Worm (Caenorhabditis elegans): ENCODE measurements around the gene nhr-166.

Gene nhr-166

ce11 chrII:3879945-3880344, at the start of gene nhr-166:
nhr-166 (plus strand) TSS chrII:3880245.
- no peak for TF ChIP-seq mdl-1 (tag; optimal IDR thresholded peaks at IDR 0.05)

- TF ChIP-seq snpc-4 (tag; optimal IDR thresholded peaks at IDR 0.05) (no peak), mab-5 (tag; optimal IDR thresholded peaks at IDR 0.05) (no peak), elt-3 (tag; optimal IDR thresholded peaks at IDR 0.05) (no peak), nhr-6 (tag; optimal IDR thresholded peaks at IDR 0.05) (no peak), C34F6.9 (tag; optimal IDR thresholded peaks at IDR 0.05) (no peak), unc-62 (GFP tag; optimal IDR thresholded peaks at IDR 0.05) (no peak), ztf-11 (tag; optimal IDR thresholded peaks at IDR 0.05) (no peak), nhr-11 (tag; optimal IDR thresholded peaks at IDR 0.05) (no peak), egl-27 (tag; optimal IDR thresholded peaks at IDR 0.05) (no peak), nhr-237 (tag; optimal IDR thresholded peaks at IDR 0.05) (no peak)
Measured at ce11 chrII:3832383-3832782, 47.7 kb upstream of the nhr-166 start, which contains the start of gene F54D10.9. F54D10.9 (minus strand) TSS chrII:3832483.

- TF ChIP-seq nhr-25 (tag; optimal IDR thresholded peaks at IDR 0.05): no peak
- no peak for TF ChIP-seq snpc-4 (tag; optimal IDR thresholded peaks at IDR 0.05)
- TF ChIP-seq aly-2 (tag; optimal IDR thresholded peaks at IDR 0.05): no peak
- TF ChIP-seq dmd-4 (tag; optimal IDR thresholded peaks at IDR 0.05): no peak
- no peak for TF ChIP-seq nhr-12 (tag; optimal IDR thresholded peaks at IDR 0.05)
- TF ChIP-seq ama-1 (optimal IDR thresholded peaks at IDR 0.05): no peak
- no peak for TF ChIP-seq unc-55 (GFP tag; optimal IDR thresholded peaks at IDR 0.05)
- TF ChIP-seq nhr-6 (tag; optimal IDR thresholded peaks at IDR 0.05): no peak
- no peak for TF ChIP-seq sma-9 (GFP tag; optimal IDR thresholded peaks at IDR 0.05)
- no peak for TF ChIP-seq sma-9 (tag; optimal IDR thresholded peaks at IDR 0.05)
- TF ChIP-seq lin-39 (tag; optimal IDR thresholded peaks at IDR 0.05): no peak
- TF ChIP-seq lin-11 (tag; optimal IDR thresholded peaks at IDR 0.05): no peak
- no peak for TF ChIP-seq mdl-1 (tag; optimal IDR thresholded peaks at IDR 0.05)
- no peak for TF ChIP-seq mab-5 (tag; optimal IDR thresholded peaks at IDR 0.05)
- TF ChIP-seq nhr-21 (tag; optimal IDR thresholded peaks at IDR 0.05): no peak
- no peak for TF ChIP-seq peb-1 (tag; optimal IDR thresholded peaks at IDR 0.05)
- no peak for TF ChIP-seq ztf-4 (tag; optimal IDR thresholded peaks at IDR 0.05)
- TF ChIP-seq mbf-1 (tag; optimal IDR thresholded peaks at IDR 0.05): no peak
Measured at ce11 chrII:3835915-3836314, 44.1 kb upstream of the nhr-166 start, which contains the start of gene oac-4. oac-4 (minus strand) TSS chrII:3836015.

- no peak for TF ChIP-seq mbf-1 (tag; optimal IDR thresholded peaks at IDR 0.05)
- TF ChIP-seq nhr-21 (tag; optimal IDR thresholded peaks at IDR 0.05): no peak
- TF ChIP-seq nhr-6 (tag; optimal IDR thresholded peaks at IDR 0.05): no peak
- no peak for TF ChIP-seq nhr-237 (tag; optimal IDR thresholded peaks at IDR 0.05)
- TF ChIP-seq gmeb-1 (tag; optimal IDR thresholded peaks at IDR 0.05): no peak
- TF ChIP-seq sma-3 (GFP tag; optimal IDR thresholded peaks at IDR 0.05): no peak
- TF ChIP-seq nhr-12 (tag; optimal IDR thresholded peaks at IDR 0.05): no peak
- no peak for TF ChIP-seq zag-1 (tag; optimal IDR thresholded peaks at IDR 0.05)
- no peak for TF ChIP-seq ceh-82 (tag; optimal IDR thresholded peaks at IDR 0.05)
- no peak for TF ChIP-seq ZK546.5 (tag; optimal IDR thresholded peaks at IDR 0.05)
- no peak for TF ChIP-seq nhr-77 (tag; optimal IDR thresholded peaks at IDR 0.05)
- TF ChIP-seq R02D3.7 (tag; optimal IDR thresholded peaks at IDR 0.05): no peak
- no peak for TF ChIP-seq C34F6.9 (tag; optimal IDR thresholded peaks at IDR 0.05)
Measured at ce11 chrII:3839562-3839961, 40.5 kb upstream of the nhr-166 start, which contains the start of gene C17A2.4. C17A2.4 (plus strand) TSS chrII:3839862.

- TF ChIP-seq lin-11 (tag; optimal IDR thresholded peaks at IDR 0.05): no peak
- TF ChIP-seq ztf-4 (tag; optimal IDR thresholded peaks at IDR 0.05): no peak
- TF ChIP-seq lsy-2 (tag; optimal IDR thresholded peaks at IDR 0.05): no peak
- TF ChIP-seq ztf-1 (GFP tag; conservative IDR thresholded peaks at IDR 0.05): no peak
- no peak for TF ChIP-seq ceh-82 (tag; optimal IDR thresholded peaks at IDR 0.05)
- TF ChIP-seq nhr-25 (tag; optimal IDR thresholded peaks at IDR 0.05): no peak
- no peak for TF ChIP-seq nhr-12 (tag; optimal IDR thresholded peaks at IDR 0.05)
- TF ChIP-seq lin-13 (GFP tag; optimal IDR thresholded peaks at IDR 0.05): no peak
- no peak for TF ChIP-seq snpc-4 (tag; optimal IDR thresholded peaks at IDR 0.05)
- TF ChIP-seq blmp-1 (tag; optimal IDR thresholded peaks at IDR 0.05; ENCODE audit: insufficient read depth): no peak
- no peak for TF ChIP-seq mbf-1 (tag; optimal IDR thresholded peaks at IDR 0.05)
- TF ChIP-seq unc-39 (tag; optimal IDR thresholded peaks at IDR 0.05): no peak
- TF ChIP-seq peb-1 (tag; optimal IDR thresholded peaks at IDR 0.05): no peak
- TF ChIP-seq mdl-1 (tag; optimal IDR thresholded peaks at IDR 0.05): no peak
- TF ChIP-seq alr-1 (tag; optimal IDR thresholded peaks at IDR 0.05): no peak
- no peak for TF ChIP-seq crh-2 (tag; optimal IDR thresholded peaks at IDR 0.05)
- TF ChIP-seq gmeb-1 (tag; optimal IDR thresholded peaks at IDR 0.05): no peak
- no peak for TF ChIP-seq nhr-11 (tag; optimal IDR thresholded peaks at IDR 0.05)
Measured at ce11 chrII:3843305-3843704, 36.7 kb upstream of the nhr-166 start, which contains the start of the genes C17A2.7 and C17A2.3. C17A2.7 (minus strand) TSS chrII:3843405. C17A2.3 (plus strand) TSS chrII:3843609.

Measured in whole organism, L2 larva.